Worm (Caenorhabditis elegans): ENCODE data around the gene Y55F3BR.2.
A peak's percentile ranks its signal among the peaks of the same experiment; 100 is the strongest.

Gene Y55F3BR.2

DNA sequence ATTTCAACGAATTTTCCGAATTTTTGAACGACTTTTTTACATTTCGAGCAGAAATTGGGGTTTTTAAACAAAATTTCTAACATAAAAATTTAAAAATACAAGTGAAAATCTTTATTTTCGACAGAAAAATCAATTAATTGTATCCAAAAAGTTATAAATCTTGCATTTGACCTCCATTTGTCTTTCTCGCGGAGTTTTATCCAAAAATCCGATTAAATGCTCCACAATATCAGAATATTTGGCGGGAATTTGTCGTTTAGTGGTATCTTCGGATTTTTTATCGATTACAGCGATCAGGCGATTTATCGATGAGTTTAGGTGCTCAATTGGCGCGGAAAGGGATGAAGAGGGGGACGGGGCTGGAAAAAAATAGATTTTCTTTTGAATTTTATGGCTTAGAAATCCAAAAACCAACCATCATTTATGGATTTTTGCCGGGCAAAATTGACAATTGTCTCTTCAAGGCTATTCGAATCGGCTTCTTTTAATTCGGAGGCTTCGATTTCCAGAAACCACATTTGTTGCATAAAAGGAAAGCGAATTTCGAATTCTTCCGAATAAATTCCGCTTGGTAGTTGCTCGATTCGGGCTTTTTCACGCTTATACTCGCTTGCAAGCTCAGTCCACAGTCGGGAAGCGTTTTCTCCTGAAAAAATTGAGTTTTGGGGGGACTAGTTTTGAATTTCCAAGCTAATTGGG is 28.3 kb upstream of the Y55F3BR.2 start:
- TF ChIP-seq mec-3 (tag; optimal IDR thresholded peaks at IDR 0.05; ENCODE audit: borderline replicate concordance) (no peak), ttx-3 (tag; optimal IDR thresholded peaks at IDR 0.05) (no peak), T23F11.4 (GFP tag; optimal IDR thresholded peaks at IDR 0.05) (no peak)

DNA sequence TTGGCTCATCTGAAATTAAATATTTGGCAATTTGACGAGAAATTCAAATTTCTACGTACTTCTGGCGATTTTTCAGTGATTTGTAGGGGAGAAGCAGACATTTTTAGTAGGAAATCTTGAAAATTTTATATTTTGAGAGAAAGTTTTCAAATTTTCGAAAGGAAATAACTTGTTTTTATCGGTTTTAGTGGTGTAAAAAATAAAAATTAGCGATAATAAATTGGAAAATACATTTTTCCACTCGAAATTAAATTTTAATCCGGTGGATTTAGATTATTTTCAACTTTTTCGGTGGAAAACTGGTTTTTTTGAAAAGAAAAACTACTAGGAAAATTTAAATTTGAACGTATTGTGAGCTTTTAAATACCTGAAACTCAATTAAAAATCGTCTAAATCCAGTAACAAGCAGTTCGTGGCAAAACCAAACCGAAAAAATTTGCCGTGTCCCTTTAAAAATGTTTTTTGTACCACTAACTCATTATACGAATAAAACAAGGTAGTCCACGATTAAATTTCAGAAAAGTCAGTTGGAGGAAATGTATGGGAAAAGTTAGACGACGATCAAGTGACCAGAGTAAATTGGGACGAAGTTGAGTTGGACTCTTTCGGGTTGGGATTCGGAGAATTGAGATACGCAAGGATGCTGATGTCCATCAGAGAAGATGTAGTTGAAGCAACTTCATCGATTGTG is 26.8 kb upstream of the Y55F3BR.2 start, which contains the start of the genes madf-1 and Y55F3BR.10:
TSS of gene madf-1 (minus strand) at position 101 of the 691 bp plus-strand sequence.
TSS of gene Y55F3BR.10 (plus strand) at position 641 of the 691 bp plus-strand sequence.
- TF ChIP-seq ahr-1 (tag; optimal IDR thresholded peaks at IDR 0.05) (no peak), nhr-11 (tag; optimal IDR thresholded peaks at IDR 0.05) (no peak), ceh-48 (tag; optimal IDR thresholded peaks at IDR 0.05) (no peak)

DNA sequence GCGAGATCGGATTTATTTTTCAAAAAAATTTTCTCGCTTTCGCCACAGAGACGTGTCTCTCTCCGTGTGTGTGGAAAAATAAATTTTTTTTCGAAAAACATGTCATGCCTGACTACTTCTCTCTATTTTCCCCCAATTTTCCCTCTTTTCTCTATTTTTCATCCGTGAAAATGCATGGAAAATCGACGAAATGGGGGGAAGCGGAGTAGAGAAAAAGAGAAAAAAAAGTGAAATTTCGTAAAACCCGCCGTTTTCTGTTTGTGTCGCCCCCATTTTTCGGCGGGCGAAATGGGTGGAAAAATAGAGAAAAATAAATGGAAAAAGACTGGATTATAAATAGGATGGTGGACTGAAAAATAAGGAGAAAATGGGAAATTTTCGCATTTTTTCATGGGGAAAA is 25.2 kb upstream of the Y55F3BR.2 start:
- TF ChIP-seq ceh-19 (GFP tag; optimal IDR thresholded peaks at IDR 0.05) (no peak), nfya-1 (tag; optimal IDR thresholded peaks at IDR 0.05) (peak; percentile 15)

DNA sequence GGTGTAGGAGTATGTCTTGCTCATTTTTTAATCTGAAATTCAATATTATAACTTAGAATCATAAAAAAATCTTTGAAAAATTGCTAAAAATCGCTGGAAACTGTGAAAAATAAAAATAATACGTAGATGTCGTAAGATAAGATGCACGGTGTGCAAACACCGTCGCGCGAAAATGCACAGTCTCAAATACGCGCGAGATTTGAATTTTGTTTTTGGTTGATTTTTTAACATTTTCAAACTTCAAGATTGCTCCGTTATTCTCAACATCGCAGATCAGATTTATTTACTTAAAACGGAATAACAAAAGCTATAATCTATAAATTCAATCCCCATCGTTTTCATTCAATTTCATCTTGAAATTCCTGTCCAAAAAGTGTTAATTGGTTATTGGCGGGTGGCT is 16.6 kb upstream of the Y55F3BR.2 start, which contains the start of gene Y55F3BR.6:
TSS of gene Y55F3BR.6 (minus strand) at position 32 of the 400 bp plus-strand sequence.
- TF ChIP-seq ttx-3 (tag; optimal IDR thresholded peaks at IDR 0.05) = no peak
- TF ChIP-seq elt-4 (tag; optimal IDR thresholded peaks at IDR 0.05) = no peak
- no peak for TF ChIP-seq ets-4 (tag; optimal IDR thresholded peaks at IDR 0.05)
- TF ChIP-seq pqm-1 (tag; optimal IDR thresholded peaks at IDR 0.05) = no peak
- no peak for TF ChIP-seq fkh-6 (tag; optimal IDR thresholded peaks at IDR 0.05)
- TF ChIP-seq tbx-7 (tag; optimal IDR thresholded peaks at IDR 0.05) = no peak
- TF ChIP-seq lin-11 (tag; optimal IDR thresholded peaks at IDR 0.05) = no peak
- TF ChIP-seq odd-2 (tag; optimal IDR thresholded peaks at IDR 0.05) = no peak
- TF ChIP-seq fax-1 (tag; optimal IDR thresholded peaks at IDR 0.05) = no peak
- TF ChIP-seq hlh-30 (tag; optimal IDR thresholded peaks at IDR 0.05; ENCODE audit: insufficient read depth) = no peak
- no peak for TF ChIP-seq ceh-45 (GFP tag; IDR thresholded peaks at IDR 0.05)
- no peak for TF ChIP-seq ama-1 (optimal IDR thresholded peaks at IDR 0.05)
- no peak for TF ChIP-seq pha-2 (tag; optimal IDR thresholded peaks at IDR 0.05)
- no peak for TF ChIP-seq ceh-48 (tag; optimal IDR thresholded peaks at IDR 0.05)
- no peak for TF ChIP-seq rnt-1 (tag; optimal IDR thresholded peaks at IDR 0.05)
- no peak for TF ChIP-seq dve-1 (tag; optimal IDR thresholded peaks at IDR 0.05)
- no peak for TF ChIP-seq nhr-11 (tag; optimal IDR thresholded peaks at IDR 0.05)
- no peak for TF ChIP-seq che-1 (tag; optimal IDR thresholded peaks at IDR 0.05)

DNA sequence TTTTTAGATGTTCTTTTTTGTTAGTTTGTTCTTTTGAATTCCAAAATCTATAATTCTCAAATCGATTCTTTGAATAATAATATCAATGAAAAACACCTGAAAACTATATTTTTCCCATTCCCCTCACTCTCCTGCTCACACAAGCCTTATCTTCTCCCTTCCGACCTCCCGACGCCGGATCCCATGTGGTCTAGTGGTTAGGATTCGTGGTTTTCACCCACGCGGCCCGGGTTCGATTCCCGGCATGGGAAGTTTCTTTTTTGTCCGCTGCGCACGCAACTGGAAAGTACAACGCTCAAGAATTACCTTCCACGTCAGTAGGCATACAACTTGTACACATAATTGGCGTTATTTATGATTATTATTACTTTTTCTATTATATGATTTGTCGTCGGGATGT is 16.1 kb upstream of the Y55F3BR.2 start:
- TF ChIP-seq fkh-6 (tag; optimal IDR thresholded peaks at IDR 0.05) = no peak
- no peak for TF ChIP-seq sdc-2 (tag; optimal IDR thresholded peaks at IDR 0.05)
- no peak for TF ChIP-seq tbx-7 (tag; optimal IDR thresholded peaks at IDR 0.05)
- peak; percentile 16 for TF ChIP-seq pat-9 (tag; optimal IDR thresholded peaks at IDR 0.05)
- TF ChIP-seq hlh-8 (tag; optimal IDR thresholded peaks at IDR 0.05) = peak; percentile 26
- no peak for TF ChIP-seq sox-2 (GFP tag; IDR thresholded peaks at IDR 0.05)
- peak; percentile 8 for TF ChIP-seq ztf-16 (tag; optimal IDR thresholded peaks at IDR 0.05)
- peak; percentile 36 for TF ChIP-seq ceh-31 (tag; optimal IDR thresholded peaks at IDR 0.05)
- TF ChIP-seq ceh-30 (tag; optimal IDR thresholded peaks at IDR 0.05) = no peak
- no peak for TF ChIP-seq lim-6 (tag; optimal IDR thresholded peaks at IDR 0.05)
- no peak for TF ChIP-seq ceh-14 (tag; optimal IDR thresholded peaks at IDR 0.05)
- no peak for TF ChIP-seq pag-3 (tag; optimal IDR thresholded peaks at IDR 0.05; ENCODE audit: borderline replicate concordance)
- peak; percentile 31 for TF ChIP-seq rnt-1 (tag; optimal IDR thresholded peaks at IDR 0.05)
- no peak for TF ChIP-seq eyg-1 (tag; optimal IDR thresholded peaks at IDR 0.05)
- peak; percentile 20 for TF ChIP-seq nfya-1 (tag; optimal IDR thresholded peaks at IDR 0.05)
- no peak for TF ChIP-seq ceh-19 (GFP tag; optimal IDR thresholded peaks at IDR 0.05)
- TF ChIP-seq pha-2 (tag; optimal IDR thresholded peaks at IDR 0.05) = no peak
- TF ChIP-seq ets-4 (tag; optimal IDR thresholded peaks at IDR 0.05) = no peak
- TF ChIP-seq fkh-10 (GFP tag; optimal IDR thresholded peaks at IDR 0.05) = no peak
- TF ChIP-seq lin-11 (tag; optimal IDR thresholded peaks at IDR 0.05) = peak; percentile 37
- peak; percentile 22 for TF ChIP-seq ceh-48 (tag; optimal IDR thresholded peaks at IDR 0.05)
- no peak for TF ChIP-seq hlh-13 (GFP tag; optimal IDR thresholded peaks at IDR 0.05)
- no peak for TF ChIP-seq pax-1 (tag; optimal IDR thresholded peaks at IDR 0.05)
- peak; percentile 58 for TF ChIP-seq gmeb-2 (tag; optimal IDR thresholded peaks at IDR 0.05)
- TF ChIP-seq pqm-1 (tag; optimal IDR thresholded peaks at IDR 0.05) = no peak
- no peak for TF ChIP-seq pha-4 (tag; optimal IDR thresholded peaks at IDR 0.05)
- no peak for TF ChIP-seq ceh-22 (tag; optimal IDR thresholded peaks at IDR 0.05)
- TF ChIP-seq ahr-1 (tag; optimal IDR thresholded peaks at IDR 0.05) = no peak
- no peak for TF ChIP-seq fax-1 (tag; optimal IDR thresholded peaks at IDR 0.05)
- TF ChIP-seq elt-2 (tag; optimal IDR thresholded peaks at IDR 0.05) = peak; percentile 64
- no peak for TF ChIP-seq ama-1 (optimal IDR thresholded peaks at IDR 0.05)

Data from whole organism, late embryonic.